Fruit fly (Drosophila melanogaster) S2 (cell line): Measurements from ENCODE around the gene Fer1.

ENCODE experiments used
- CG8478 ChIP-seq: fragments of >200 bp; optimal IDR thresholded peaks from 2 replicates; lab custom pipeline; 2018
- CTCF ChIP-seq, 2 experiments: fragments of >200 bp; optimal IDR thresholded peaks; 2 replicates each; lab custom pipeline; 2018

Fer1 gene

dm6 chr3R:7159615-7160014 lies 23.6 kb downstream of the Fer1 start:
- TF ChIP-seq CG8478 (lab: Kevin White, UChicago) (no peak), CTCF (optimal IDR thresholded peaks at IDR 0.05; lab: Kevin White, UChicago) (no peak)

DNA sequence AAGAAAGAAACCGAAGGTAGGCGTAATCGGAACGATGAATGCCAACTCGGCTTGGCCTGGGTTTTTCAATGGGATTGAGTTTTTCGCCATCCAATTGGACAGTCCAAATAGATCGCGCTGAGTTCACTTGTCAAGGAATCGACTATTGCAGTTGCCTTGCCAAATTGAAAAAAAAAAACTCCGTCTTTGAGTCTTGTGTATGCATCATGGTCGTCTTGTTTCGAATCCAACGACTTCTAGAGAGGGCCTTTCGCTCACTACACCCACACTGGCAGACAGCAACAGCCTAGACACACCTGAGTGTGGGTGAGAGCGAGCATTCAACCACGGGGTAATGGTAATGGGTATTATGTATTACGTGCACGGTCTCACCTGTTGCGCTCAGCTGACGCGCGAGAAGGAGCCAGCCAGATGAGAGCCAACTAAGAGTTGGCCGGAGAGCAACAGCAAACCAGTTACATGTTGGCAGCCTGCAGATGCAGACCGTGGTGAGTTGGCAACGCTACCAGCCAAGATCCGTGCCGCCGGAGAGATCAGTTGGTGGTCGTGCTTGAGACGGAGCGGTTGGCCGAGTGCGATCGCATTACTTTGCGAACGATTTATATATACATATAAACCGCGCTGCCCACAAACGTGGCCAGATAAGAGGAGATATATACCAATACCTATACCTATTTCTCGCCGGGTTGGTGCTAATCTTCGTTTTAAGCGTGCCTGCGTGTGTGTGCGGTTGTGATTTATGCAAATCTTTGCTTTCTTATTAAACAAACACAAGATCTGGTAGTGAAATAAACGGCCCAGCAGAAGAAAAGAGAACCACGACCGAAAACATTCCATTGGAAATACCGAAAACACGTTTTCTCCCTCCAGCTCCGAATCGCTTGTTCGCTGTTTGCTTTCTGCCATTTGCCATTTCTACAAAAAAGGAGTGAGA lies 26.6 kb downstream of the Fer1 start, which contains the start of gene sas:
Gene sas (plus strand): TSS at position 453 of the 934 bp plus-strand sequence.
- no peak for TF ChIP-seq CTCF (optimal IDR thresholded peaks at IDR 0.05; lab: Kevin White, UChicago)
- no peak for TF ChIP-seq CG8478 (lab: Kevin White, UChicago)

DNA sequence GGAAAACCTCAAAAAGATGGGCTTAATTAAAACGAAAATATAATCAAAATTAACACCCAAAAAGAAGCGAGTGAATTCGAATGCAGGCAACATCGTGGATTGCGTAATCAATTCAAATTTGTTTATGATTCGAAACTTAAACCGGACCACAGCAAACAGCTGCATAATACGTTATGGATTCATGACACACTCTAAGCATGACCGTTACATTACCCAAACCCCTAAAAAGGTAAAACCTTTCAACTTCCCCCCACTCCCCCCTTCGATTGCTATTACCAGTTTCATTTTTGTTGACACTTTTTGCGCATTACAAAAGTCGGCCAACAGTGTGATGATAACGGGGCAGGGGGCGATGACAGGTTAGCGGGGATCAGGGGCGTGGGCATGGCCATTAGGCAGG lies 33.9 kb downstream of the Fer1 start:
- TF ChIP-seq CG8478 (lab: Kevin White, UChicago): no peak
- no peak for TF ChIP-seq CTCF (optimal IDR thresholded peaks at IDR 0.05; lab: Kevin White, UChicago)

- TF ChIP-seq CG8478 (lab: Kevin White, UChicago): no peak
- no peak for TF ChIP-seq CTCF (optimal IDR thresholded peaks at IDR 0.05; lab: Kevin White, UChicago)
Observed at dm6 chr3R:7171384-7172099, 35.5 kb downstream of the Fer1 start.

- no peak for TF ChIP-seq CG8478 (lab: Kevin White, UChicago)
- TF ChIP-seq CTCF (optimal IDR thresholded peaks at IDR 0.05; lab: Kevin White, UChicago): no peak
Observed at dm6 chr3R:7172978-7173377, 37.0 kb downstream of the Fer1 start.

dm6 chr3R:7174755-7175154 lies 38.7 kb downstream of the Fer1 start:
- TF ChIP-seq CTCF (optimal IDR thresholded peaks at IDR 0.05; lab: Kevin White, UChicago) (no peak), CG8478 (lab: Kevin White, UChicago) (no peak)

DNA sequence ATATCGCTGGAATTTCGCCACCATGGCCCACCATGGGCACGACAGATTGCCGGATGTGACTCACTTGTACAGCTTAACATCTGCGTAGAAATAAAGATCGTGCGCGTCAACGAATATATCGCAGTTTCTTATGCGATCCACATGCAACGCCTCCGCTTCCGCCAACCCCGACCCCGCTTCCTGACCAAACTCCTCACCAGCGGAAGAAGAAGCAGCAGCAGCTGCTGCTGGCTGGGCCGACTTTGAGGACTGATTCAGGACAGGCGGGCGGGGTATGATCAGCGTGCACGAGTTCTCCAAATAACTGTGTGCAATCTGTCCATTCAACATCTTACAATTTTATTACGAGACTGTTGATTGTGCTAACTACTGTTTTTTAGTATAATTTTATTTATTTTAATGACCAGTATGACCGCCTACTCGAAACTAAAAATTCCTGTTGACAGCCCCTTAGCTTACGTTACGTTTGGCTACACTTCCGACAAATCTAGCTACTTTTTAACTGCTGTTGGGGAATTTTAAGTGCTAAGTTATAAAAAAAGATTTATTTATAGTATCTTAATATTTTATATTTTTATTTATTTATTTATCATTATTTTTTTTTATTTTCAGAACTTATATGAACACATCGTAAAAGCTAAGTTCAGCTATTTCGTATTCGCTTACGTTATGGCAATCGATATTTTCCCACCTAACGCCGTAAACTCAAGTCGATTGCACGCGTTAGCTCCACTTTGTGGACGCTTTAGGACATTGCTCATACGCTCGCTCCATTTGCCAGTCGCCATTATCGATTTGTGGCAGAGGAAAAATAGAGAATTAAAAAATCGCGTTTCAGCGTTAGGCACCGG lies 50.5 kb downstream of the Fer1 start, which contains the start of the genes CG10055 and lap:
Gene CG10055 (minus strand): TSS at position 432 of the 851 bp plus-strand sequence.
Gene lap (plus strand): TSS at position 753 of the 851 bp plus-strand sequence.
- TF ChIP-seq CTCF (optimal IDR thresholded peaks at IDR 0.05; lab: Kevin White, UChicago): no peak
- TF ChIP-seq CG8478 (lab: Kevin White, UChicago): no peak

DNA sequence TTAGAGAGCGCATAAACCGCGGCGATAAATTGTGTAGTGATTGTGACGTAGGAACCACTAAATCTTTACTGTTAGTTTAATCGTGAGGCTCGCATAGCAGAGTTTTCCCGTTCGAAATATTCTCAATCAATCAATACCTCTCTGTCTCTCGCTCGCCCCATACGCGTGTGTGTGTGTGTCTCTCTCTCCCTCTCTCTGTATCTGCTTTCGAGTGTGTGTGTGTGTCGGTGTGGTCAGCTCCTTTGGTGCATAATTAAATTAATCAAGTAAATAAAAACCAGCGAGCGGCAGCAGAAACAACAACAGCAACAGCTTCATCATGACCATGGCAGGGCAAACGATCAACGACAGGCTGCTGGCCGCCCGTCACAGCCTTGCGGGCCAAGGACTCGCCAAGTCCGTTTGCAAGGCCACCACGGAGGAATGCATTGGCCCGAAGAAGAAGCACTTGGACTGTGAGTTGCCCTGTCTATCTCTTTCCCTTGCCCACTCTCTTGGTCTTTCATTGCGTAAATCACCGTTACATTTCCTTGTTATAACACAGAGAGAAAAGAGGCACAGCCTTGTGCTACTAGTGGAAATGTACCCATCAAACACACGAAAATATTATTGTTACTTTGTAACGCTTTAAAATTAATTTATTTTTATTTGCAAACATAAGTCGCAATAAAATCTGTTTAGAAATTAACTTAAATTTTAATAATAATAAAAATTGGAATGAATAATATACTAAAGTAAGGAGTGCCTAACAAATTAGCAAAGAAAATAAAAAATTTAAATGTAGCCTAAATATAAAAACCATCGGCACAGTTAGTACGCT lies 51.3 kb downstream of the Fer1 start:
- TF ChIP-seq CTCF (optimal IDR thresholded peaks at IDR 0.05; lab: Kevin White, UChicago): peak in 1 of 2 experiments; percentile 1
- TF ChIP-seq CG8478 (lab: Kevin White, UChicago): no peak

DNA sequence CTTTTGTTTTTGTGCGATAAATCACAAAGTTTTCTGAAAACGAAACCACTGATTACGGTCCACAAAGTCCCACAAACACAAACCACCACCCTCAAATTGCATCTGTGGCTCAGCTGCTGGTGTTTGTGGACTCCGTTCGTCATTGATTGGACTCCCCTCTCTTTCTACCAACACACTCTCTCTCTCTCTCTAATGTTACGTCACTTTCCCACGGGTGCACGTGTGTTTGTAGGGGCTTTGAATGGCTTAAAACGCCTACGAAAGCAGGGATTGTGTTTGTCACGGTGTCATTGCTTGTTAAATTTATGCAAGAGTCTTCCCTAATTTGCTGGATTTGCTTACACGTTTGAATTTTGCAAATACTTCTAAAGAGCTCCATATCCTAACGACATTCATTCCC lies 52.0 kb downstream of the Fer1 start:
- TF ChIP-seq CTCF (optimal IDR thresholded peaks at IDR 0.05; lab: Kevin White, UChicago) (no peak), CG8478 (lab: Kevin White, UChicago) (no peak)

DNA sequence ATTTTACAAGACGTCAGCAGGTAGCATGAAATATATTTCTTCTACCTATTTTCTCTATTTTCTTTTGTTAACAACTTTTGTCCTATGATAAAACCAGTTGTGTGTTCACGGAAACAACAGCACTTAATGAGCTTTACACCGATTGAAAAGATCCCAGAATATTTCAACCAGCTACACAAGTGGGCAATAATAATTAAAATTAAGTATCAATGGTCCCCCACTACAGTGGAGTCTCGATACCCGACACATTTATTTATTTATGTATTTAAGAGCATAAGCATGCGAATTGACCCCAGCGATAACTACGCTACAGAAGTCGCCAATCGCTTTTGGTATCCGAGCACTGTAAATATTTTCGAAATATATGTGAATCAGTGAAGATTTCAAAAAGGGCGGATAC lies 52.7 kb downstream of the Fer1 start:
- TF ChIP-seq CG8478 (lab: Kevin White, UChicago) (no peak), CTCF (optimal IDR thresholded peaks at IDR 0.05; lab: Kevin White, UChicago) (no peak)
